Comparison of ENCODE assay signal across 3 fruit fly cellular contexts in the genomic region with DNA sequence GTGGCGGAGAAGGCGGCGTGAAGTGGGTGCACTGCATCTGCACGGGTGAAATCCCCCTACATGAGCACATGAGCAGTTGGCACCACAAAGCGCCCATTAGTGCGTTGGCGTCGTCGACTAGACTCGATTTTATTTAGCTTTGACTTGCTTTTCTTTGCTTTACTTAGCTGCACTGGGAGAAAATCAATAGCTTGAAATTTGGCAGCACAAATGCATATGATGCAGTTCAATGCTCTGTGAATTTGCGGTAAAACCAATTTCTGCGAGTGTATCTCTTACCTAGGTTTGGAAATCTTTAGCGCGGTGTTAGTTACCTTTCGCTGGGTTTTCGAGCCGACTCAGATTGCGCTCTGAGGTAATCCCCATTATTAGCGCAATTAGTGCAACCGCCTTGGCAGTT.
TF ChIP-seq lines count a peak whose summit lies in the region.

No protein-coding gene starts in this region.

- no peak for TF ChIP-seq CTCF in whole organism, embryonic (GFP tag; optimal IDR thresholded peaks at IDR 0.05; lab: Kevin White, UChicago)

TF ChIP-seq in whole organism, embryonic, 481 proteins besides CTCF, POLR2A, EP300 and RAD21:
- peak; percentile 58 for TF ChIP-seq Drgx (GFP tag; IDR thresholded peaks at IDR 0.05; lab: Robert Waterston, UW)
- no peak for TF ChIP-seq MBD-R2 (GFP tag; IDR thresholded peaks at IDR 0.05; lab: Robert Waterston, UW)

TF ChIP-seq in whole organism, prepupa, 60 proteins besides CTCF, POLR2A, EP300 and RAD21:
- TF ChIP-seq eg (GFP tag; IDR thresholded peaks at IDR 0.05; lab: Robert Waterston, UW) (peak; percentile 58), CG6808 (GFP tag; optimal IDR thresholded peaks at IDR 0.05; lab: Kevin White, UChicago) (no peak), CG6163 (GFP tag; IDR thresholded peaks at IDR 0.05; lab: Robert Waterston, UW) (0 out of 3 replicates have a peak, but pooled peaks have one; percentile 9), CG32006 (GFP tag; optimal IDR thresholded peaks at IDR 0.05; lab: Kevin White, UChicago) (peak; percentile 44), spab (GFP tag; optimal IDR thresholded peaks at IDR 0.05; lab: Kevin White, UChicago) (no peak), Hr4 (GFP tag; optimal IDR thresholded peaks at IDR 0.05; lab: Kevin White, UChicago) (peak; percentile 63), CG6276 (GFP tag; optimal IDR thresholded peaks at IDR 0.05; lab: Kevin White, UChicago) (peak; percentile 37), CG3919 (GFP tag; optimal IDR thresholded peaks at IDR 0.05; lab: Kevin White, UChicago) (peak; percentile 27), CG4318 (GFP tag; optimal IDR thresholded peaks at IDR 0.05; lab: Kevin White, UChicago) (peak; percentile 2), CG6792 (GFP tag; optimal IDR thresholded peaks at IDR 0.05; lab: Kevin White, UChicago) (no peak), Eip78C (GFP tag; lab: Kevin White, UChicago) (peak; percentile 39), CG15336 (GFP tag; IDR thresholded peaks at IDR 0.05; lab: Robert Waterston, UW) (0 out of 2 replicates have a peak, but pooled peaks have one; percentile 12)

TF ChIP-seq in whole organism, pupa, 21 proteins besides CTCF, POLR2A, EP300 and RAD21:
- TF ChIP-seq CG32121 (GFP tag; IDR thresholded peaks at IDR 0.05; lab: Robert Waterston, UW) = 0 out of 2 replicates have a peak, but pooled peaks have one; percentile 11
- no peak for TF ChIP-seq EcR (GFP tag; optimal IDR thresholded peaks at IDR 0.05; lab: Kevin White, UChicago)
- TF ChIP-seq Pif1B (GFP tag; optimal IDR thresholded peaks at IDR 0.05; lab: Kevin White, UChicago) = no peak
- TF ChIP-seq Ets98B (GFP tag; IDR thresholded peaks at IDR 0.05; lab: Robert Waterston, UW) = peak; percentile 21; the same call in 1 of the 2 replicates
- peak; percentile 14 for TF ChIP-seq CG14655 (GFP tag; optimal IDR thresholded peaks at IDR 0.05; lab: Kevin White, UChicago)
- TF ChIP-seq CG13204 (GFP tag; optimal IDR thresholded peaks at IDR 0.05; lab: Kevin White, UChicago) = no peak
- no peak for TF ChIP-seq CG34367 (tag; optimal IDR thresholded peaks at IDR 0.05; lab: Kevin White, UChicago)
- no peak for TF ChIP-seq CG8159 (tag; optimal IDR thresholded peaks at IDR 0.05; lab: Kevin White, UChicago)
- no peak for TF ChIP-seq CG12605 (GFP tag; IDR thresholded peaks at IDR 0.05; lab: Robert Waterston, UW)
- TF ChIP-seq CG9948 (tag; optimal IDR thresholded peaks at IDR 0.05; lab: Kevin White, UChicago) = no peak
- no peak for TF ChIP-seq rn (GFP tag; IDR thresholded peaks at IDR 0.05; lab: Robert Waterston, UW)
- peak; percentile 15 for TF ChIP-seq CG8301 (tag; optimal IDR thresholded peaks at IDR 0.05; lab: Kevin White, UChicago)
TF ChIP-seq in whole organism, pupa: peak in this region for 4.
